Fruit fly (Drosophila melanogaster): Measurements from ENCODE around the gene for.

The for gene

dm6 chr2L:3632047-3632880 is 24.5 kb downstream of the for start (continued):
- TF ChIP-seq ewg (GFP tag; optimal IDR thresholded peaks at IDR 0.05) (peak; percentile 86), cad (GFP tag; optimal IDR thresholded peaks at IDR 0.05) (no peak), unpg (GFP tag; optimal IDR thresholded peaks at IDR 0.05) (peak; percentile 95), knrl (GFP tag; IDR thresholded peaks at IDR 0.05; ENCODE audit: partially characterized antibody) (no peak), CG10979 (tag; optimal IDR thresholded peaks at IDR 0.05) (peak; percentile 99), CG1832 (GFP tag; optimal IDR thresholded peaks at IDR 0.05) (no peak), CG6683 (GFP tag; optimal IDR thresholded peaks at IDR 0.05) (peak; percentile 97), Hand (GFP tag; optimal IDR thresholded peaks at IDR 0.05) (peak; percentile 87), mirr (GFP tag; optimal IDR thresholded peaks at IDR 0.05) (peak; percentile 95), CG4404 (GFP tag; IDR thresholded peaks at IDR 0.05) (peak; percentile 99), CG8944 (GFP tag; optimal IDR thresholded peaks at IDR 0.05) (peak; percentile 91), bcd (GFP tag; optimal IDR thresholded peaks at IDR 0.05) (peak; percentile 97), Med (GFP tag) (peak; percentile 99), pho (GFP tag; optimal IDR thresholded peaks at IDR 0.05) (peak; percentile 92), CG17361 (GFP tag; IDR thresholded peaks at IDR 0.05) (peak; percentile 99), Lpt (GFP tag; optimal IDR thresholded peaks at IDR 0.05) (no peak), TFAM (GFP tag; optimal IDR thresholded peaks at IDR 0.05) (peak; percentile 95), lilli (GFP tag; optimal IDR thresholded peaks at IDR 0.05) (peak; percentile 99), Bdp1 (GFP tag; optimal IDR thresholded peaks at IDR 0.05) (peak; percentile 80), aop (GFP tag; IDR thresholded peaks at IDR 0.05) (peak; percentile 89), fru (optimal IDR thresholded peaks at IDR 0.05) (no peak), pfk (GFP tag; optimal IDR thresholded peaks at IDR 0.05) (peak; percentile 60), CG6689 (GFP tag; IDR thresholded peaks at IDR 0.05) (peak; percentile 98), Ssrp (tag; optimal IDR thresholded peaks at IDR 0.05) (peak; percentile 89), Nf-YB (GFP tag; optimal IDR thresholded peaks at IDR 0.05) (peak; percentile 81), CG12155 (GFP tag; optimal IDR thresholded peaks at IDR 0.05) (peak; percentile 87), dpn (GFP tag; optimal IDR thresholded peaks at IDR 0.05) (peak; percentile 93 to 95), hth (optimal IDR thresholded peaks at IDR 0.05) (no peak), Tbp (GFP tag; optimal IDR thresholded peaks at IDR 0.05) (no peak), nmo (GFP tag; optimal IDR thresholded peaks at IDR 0.05) (peak; percentile 94), Neu2 (GFP tag; optimal IDR thresholded peaks at IDR 0.05; ENCODE audit: borderline replicate concordance) (peak; percentile 85), wek (GFP tag; optimal IDR thresholded peaks at IDR 0.05) (peak; percentile 77), br (optimal IDR thresholded peaks at IDR 0.05) (no peak), CG32767 (GFP tag; IDR thresholded peaks at IDR 0.05) (peak; percentile 96), nau (GFP tag; optimal IDR thresholded peaks at IDR 0.05) (peak; percentile 99), da (GFP tag; optimal IDR thresholded peaks at IDR 0.05) (peak; percentile 75), Taf1 (GFP tag; IDR thresholded peaks at IDR 0.05) (peak; percentile 92), Sox102F (GFP tag; optimal IDR thresholded peaks at IDR 0.05) (peak; percentile 91), CG9932 (GFP tag; IDR thresholded peaks at IDR 0.05) (peak; percentile 96), nom (GFP tag; optimal IDR thresholded peaks at IDR 0.05) (peak; percentile 96), CG2129 (GFP tag; IDR thresholded peaks at IDR 0.05; ENCODE audit: partially characterized antibody) (no peak), Dll (GFP tag; IDR thresholded peaks at IDR 0.05; ENCODE audit: partially characterized antibody) (0 out of 4 replicates have a peak, but pooled peaks have one; percentile 26), Hr51 (GFP tag; optimal IDR thresholded peaks at IDR 0.05) (peak; percentile 95 to 98), fd96Cb (tag; optimal IDR thresholded peaks at IDR 0.05) (peak; percentile 97), corto (GFP tag; optimal IDR thresholded peaks at IDR 0.05) (peak; percentile 91), CG15479 (GFP tag; optimal IDR thresholded peaks at IDR 0.05) (peak; percentile 64), CG6175 (GFP tag; IDR thresholded peaks at IDR 0.05) (peak; percentile 96), Ada2b (GFP tag; IDR thresholded peaks at IDR 0.05) (peak; percentile 97), HLH3B (GFP tag; IDR thresholded peaks at IDR 0.05) (peak; percentile 96)
